Worm (Caenorhabditis elegans): Measurements from ENCODE around the gene R02E12.4.

DNA sequence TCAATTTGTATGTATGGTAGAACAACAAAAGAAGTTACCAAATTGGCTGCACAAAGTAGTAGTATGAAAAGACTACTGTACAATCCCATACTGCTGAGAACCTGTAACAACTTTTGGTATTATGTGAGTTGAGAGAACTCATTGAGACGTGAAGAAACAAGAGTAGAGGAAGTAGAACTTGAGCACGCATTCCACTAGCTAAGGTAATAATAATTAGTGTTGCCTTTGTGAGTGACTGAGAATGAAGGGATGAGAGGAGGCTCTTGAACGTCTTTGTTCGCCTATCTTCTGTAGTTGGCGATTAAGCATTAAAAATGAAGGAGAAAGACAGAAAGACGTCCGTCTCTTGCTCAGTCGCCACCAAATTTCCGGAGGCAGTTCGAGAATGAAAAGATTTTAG, 31.6 kb upstream of the R02E12.4 start, which contains the start of gene C16B8.4:
- TF ChIP-seq ama-1 (optimal IDR thresholded peaks at IDR 0.05) (no peak), sea-1 (GFP tag; conservative IDR thresholded peaks at IDR 0.05) (no peak), F13C5.2 (tag; optimal IDR thresholded peaks at IDR 0.05) (no peak), ceh-36 (tag; optimal IDR thresholded peaks at IDR 0.05) (no peak), ceh-13 (GFP tag; optimal IDR thresholded peaks at IDR 0.05) (no peak), hnd-1 (tag; optimal IDR thresholded peaks at IDR 0.05) (no peak), tra-4 (tag; optimal IDR thresholded peaks at IDR 0.05) (no peak), aly-1 (tag; optimal IDR thresholded peaks at IDR 0.05) (no peak), tbx-37 (GFP tag; conservative IDR thresholded peaks at IDR 0.05) (no peak)
